Fruit fly (Drosophila melanogaster): Measurements from ENCODE around the gene crn.

The crn gene

DNA sequence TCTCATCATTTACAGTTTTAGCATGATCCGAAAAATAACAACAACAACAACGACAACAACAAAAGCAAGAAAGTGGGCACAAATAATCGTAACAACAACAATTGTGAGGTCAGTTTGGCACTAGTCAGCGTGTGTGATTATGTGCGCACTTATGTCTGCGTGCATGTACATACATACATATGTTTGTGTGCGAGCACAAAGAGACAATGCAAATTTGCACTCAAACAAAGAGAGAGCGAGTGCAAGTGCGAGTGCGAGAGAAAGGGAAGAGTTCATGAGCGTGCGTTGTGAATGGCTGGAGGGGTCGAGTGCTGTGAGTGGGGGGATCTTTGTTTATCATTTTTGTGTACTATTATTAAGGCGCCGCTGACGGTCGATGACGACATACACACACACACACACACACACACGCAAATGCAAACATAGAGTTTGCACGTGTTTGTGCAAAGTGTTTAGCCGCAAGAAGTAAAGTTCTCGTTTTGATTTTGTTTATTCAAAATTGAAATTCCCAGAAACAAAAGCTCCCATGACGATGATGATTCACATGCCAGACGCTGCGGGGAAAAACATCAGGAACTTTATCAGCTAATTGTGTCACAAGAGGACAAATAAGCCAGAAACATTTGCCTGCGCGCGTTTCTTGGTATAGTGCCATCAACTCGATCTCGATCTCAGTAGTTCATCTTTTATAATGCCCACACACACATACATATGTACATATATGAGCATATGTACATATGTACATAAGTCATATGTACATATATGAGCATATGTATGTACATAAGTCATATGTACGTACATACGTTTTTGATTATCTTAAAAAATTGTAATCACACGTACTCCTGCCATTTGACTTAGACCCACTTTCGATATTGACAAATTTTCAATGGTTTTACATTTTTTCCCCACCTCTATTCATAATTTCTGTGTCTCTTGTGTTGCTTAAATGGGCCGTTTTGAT lies 45.0 kb upstream of the crn start (continued):
- TF ChIP-seq CG12236 (GFP tag; optimal IDR thresholded peaks at IDR 0.05) = peak; percentile 20
- TF ChIP-seq CG9215 (GFP tag; IDR thresholded peaks at IDR 0.05) = no peak
- TF ChIP-seq CG30403 (GFP tag; optimal IDR thresholded peaks at IDR 0.05) = no peak
- TF ChIP-seq sna (GFP tag; IDR thresholded peaks at IDR 0.05; ENCODE audit: partially characterized antibody) = no peak
- no peak for TF ChIP-seq CG42726 (GFP tag; IDR thresholded peaks at IDR 0.05; ENCODE audit: partially characterized antibody)
- no peak for TF ChIP-seq CG4730 (GFP tag; IDR thresholded peaks at IDR 0.05)
- peak; percentile 21 for TF ChIP-seq Antp (GFP tag; optimal IDR thresholded peaks at IDR 0.05)
- no peak for TF ChIP-seq ato (GFP tag; IDR thresholded peaks at IDR 0.05; ENCODE audit: partially characterized antibody)
- TF ChIP-seq amos (GFP tag; IDR thresholded peaks at IDR 0.05; ENCODE audit: partially characterized antibody) = no peak
- 0 out of 2 replicates have a peak, but pooled peaks have one; percentile 8 for TF ChIP-seq CG5953 (GFP tag; IDR thresholded peaks at IDR 0.05)
- TF ChIP-seq dpn (GFP tag; optimal IDR thresholded peaks at IDR 0.05) = peak in 1 of 2 experiments; percentile 24
- TF ChIP-seq CG4707 (GFP tag; optimal IDR thresholded peaks at IDR 0.05) = peak; percentile 58
- TF ChIP-seq sens (GFP tag) = peak; percentile 87
- TF ChIP-seq Blimp-1 (GFP tag; optimal IDR thresholded peaks at IDR 0.05) = peak; percentile 2
- TF ChIP-seq H15 (GFP tag; IDR thresholded peaks at IDR 0.05) = no peak
- peak; percentile 47; the same call in 1 of the 3 replicates for TF ChIP-seq zfh1 (GFP tag; IDR thresholded peaks at IDR 0.05)
- peak; percentile 47 to 59 for TF ChIP-seq Trl (optimal IDR thresholded peaks at IDR 0.05)
- peak; percentile 63 for TF ChIP-seq Trl (GFP tag; optimal IDR thresholded peaks at IDR 0.05)
- TF ChIP-seq CG8290 (GFP tag; optimal IDR thresholded peaks at IDR 0.05) = peak; percentile 15
- TF ChIP-seq CG8290 (tag; optimal IDR thresholded peaks at IDR 0.05) = peak in 1 of 2 experiments; percentile 25
- TF ChIP-seq ac (GFP tag; optimal IDR thresholded peaks at IDR 0.05) = peak; percentile 5
- TF ChIP-seq crol (GFP tag; IDR thresholded peaks at IDR 0.05) = peak; percentile 68; the same call in 1 of the 2 replicates
- peak; percentile 19; the same call in 1 of the 3 replicates for TF ChIP-seq sr (GFP tag; IDR thresholded peaks at IDR 0.05)
- no peak for TF ChIP-seq CG10979 (tag; optimal IDR thresholded peaks at IDR 0.05)
- no peak for TF ChIP-seq abd-A (tag; optimal IDR thresholded peaks at IDR 0.05)
- no peak for TF ChIP-seq CG33213 (GFP tag; optimal IDR thresholded peaks at IDR 0.05)
- TF ChIP-seq dati (GFP tag; IDR thresholded peaks at IDR 0.05) = 0 out of 2 replicates have a peak, but pooled peaks have one; percentile 50
- TF ChIP-seq Hr51 (GFP tag; optimal IDR thresholded peaks at IDR 0.05) = no peak
- no peak for TF ChIP-seq CG34224 (GFP tag; IDR thresholded peaks at IDR 0.05; ENCODE audit: partially characterized antibody)
- 0 out of 2 replicates have a peak, but pooled peaks have one; percentile 10 for TF ChIP-seq CG17328 (GFP tag; IDR thresholded peaks at IDR 0.05)
- peak; percentile 25 for TF ChIP-seq gem (tag; optimal IDR thresholded peaks at IDR 0.05)
- no peak for TF ChIP-seq CG16813 (GFP tag; IDR thresholded peaks at IDR 0.05; ENCODE audit: partially characterized antibody)
- TF ChIP-seq CG31224 (GFP tag; IDR thresholded peaks at IDR 0.05) = 0 out of 2 replicates have a peak, but pooled peaks have one; percentile 18
- peak; percentile 10 for TF ChIP-seq dmrt99B (tag; optimal IDR thresholded peaks at IDR 0.05)
- TF ChIP-seq Doc3 (GFP tag; IDR thresholded peaks at IDR 0.05; ENCODE audit: partially characterized antibody) = no peak

DNA sequence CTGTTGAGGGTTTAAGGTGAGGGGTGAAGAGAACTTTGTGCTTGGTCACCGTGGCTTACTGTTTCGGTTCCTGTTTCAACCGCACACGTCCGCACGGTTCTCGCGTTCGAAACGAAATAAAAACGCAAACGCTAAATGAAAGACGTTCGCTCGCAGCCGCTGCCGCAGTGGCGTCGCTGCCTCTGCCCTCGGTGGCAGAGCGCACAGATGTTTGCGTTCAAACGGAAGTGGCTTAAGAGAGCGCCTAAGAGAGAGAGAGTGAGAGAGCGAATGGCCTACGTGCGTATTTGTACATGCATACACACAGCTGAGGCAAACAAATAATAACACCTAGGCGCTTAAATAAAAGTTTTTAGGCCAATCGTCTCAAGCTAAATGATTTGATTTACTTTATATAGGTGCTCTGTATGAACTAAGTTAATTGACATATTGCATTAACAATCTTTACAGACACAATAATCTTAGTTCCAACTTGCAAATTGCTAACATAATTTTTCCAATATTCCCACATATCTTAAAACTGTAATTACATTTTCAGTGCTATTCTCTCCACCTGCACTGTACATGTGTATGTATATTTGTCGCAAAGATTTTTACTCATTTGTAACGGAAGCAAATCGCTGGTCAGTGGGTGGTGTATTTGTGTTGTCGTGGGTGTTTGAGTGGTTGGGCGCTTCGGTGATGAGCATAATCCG lies 43.7 kb upstream of the crn start, which contains the start of gene CG2865:
Gene CG2865, minus strand, starts transcription at position 118 of the 695 bp plus-strand sequence.
- TF ChIP-seq zf30C (GFP tag; optimal IDR thresholded peaks at IDR 0.05) (peak; percentile 36), phol (tag; optimal IDR thresholded peaks at IDR 0.05) (peak; percentile 92), tgo (GFP tag; IDR thresholded peaks at IDR 0.05) (peak; percentile 92), CG10543 (GFP tag; optimal IDR thresholded peaks at IDR 0.05) (peak; percentile 98), CG17359 (tag; optimal IDR thresholded peaks at IDR 0.05) (peak; percentile 94), CG14860 (GFP tag; IDR thresholded peaks at IDR 0.05; ENCODE audit: partially characterized antibody) (no peak), Adf1 (GFP tag; IDR thresholded peaks at IDR 0.05) (peak; percentile 98), gsb-n (tag; optimal IDR thresholded peaks at IDR 0.05) (peak; percentile 94), Antp (GFP tag; optimal IDR thresholded peaks at IDR 0.05) (peak; percentile 88), gem (tag; optimal IDR thresholded peaks at IDR 0.05) (peak; percentile 97), trh (GFP tag; optimal IDR thresholded peaks at IDR 0.05) (peak; percentile 75), CG10959 (GFP tag; IDR thresholded peaks at IDR 0.05) (peak; percentile 70), pan (optimal IDR thresholded peaks at IDR 0.05) (no peak), pan (GFP tag; optimal IDR thresholded peaks at IDR 0.05 in 1 of 2, IDR thresholded peaks at IDR 0.05 in 1 of 2) (peak in 1 of 2 experiments; percentile 88), tio (GFP tag; optimal IDR thresholded peaks at IDR 0.05) (peak; percentile 90)
